1 fruit fly cellular context compared by ENCODE assay signal in genomic region chrX:14213509-14214154, dm6.
TF ChIP-seq lines count a peak whose summit lies in the region.

No protein-coding gene starts in this region.

TF ChIP-seq in whole organism, embryonic, 481 proteins besides CTCF, POLR2A, EP300 and RAD21 (continued from another document and continues in another):
- TF ChIP-seq CG14014 (GFP tag; IDR thresholded peaks at IDR 0.05; lab: Robert Waterston, UW) (0 out of 2 replicates have a peak, but pooled peaks have one; percentile 37), CG11696 (GFP tag; IDR thresholded peaks at IDR 0.05; lab: Robert Waterston, UW) (no peak), gcm (GFP tag; optimal IDR thresholded peaks at IDR 0.05; lab: Kevin White, UChicago) (peak; percentile 39), sens-2 (GFP tag; IDR thresholded peaks at IDR 0.05; lab: Robert Waterston, UW) (no peak), Atf3 (GFP tag; optimal IDR thresholded peaks at IDR 0.05; lab: Kevin White, UChicago) (no peak), bab2 (GFP tag; optimal IDR thresholded peaks at IDR 0.05; lab: Kevin White, UChicago) (peak; percentile 7), Meics (GFP tag; optimal IDR thresholded peaks at IDR 0.05; lab: Kevin White, UChicago) (peak; percentile 34), CG3847 (GFP tag; IDR thresholded peaks at IDR 0.05; lab: Robert Waterston, UW) (no peak), CG31224 (GFP tag; IDR thresholded peaks at IDR 0.05; lab: Robert Waterston, UW) (no peak), CG32767 (GFP tag; IDR thresholded peaks at IDR 0.05; lab: Robert Waterston, UW) (0 out of 2 replicates have a peak, but pooled peaks have one; percentile 26), CG18599 (GFP tag; optimal IDR thresholded peaks at IDR 0.05; lab: Kevin White, UChicago) (peak; percentile 28), Camta (GFP tag; optimal IDR thresholded peaks at IDR 0.05; lab: Kevin White, UChicago) (peak; percentile 28), ase (GFP tag; IDR thresholded peaks at IDR 0.05; lab: Robert Waterston, UW) (0 out of 3 replicates have a peak, but pooled peaks have one; percentile 11), Stat92E (GFP tag; optimal IDR thresholded peaks at IDR 0.05; lab: Kevin White, UChicago) (no peak), CG5953 (GFP tag; IDR thresholded peaks at IDR 0.05; lab: Robert Waterston, UW) (no peak), Rfx (GFP tag; IDR thresholded peaks at IDR 0.05; lab: Robert Waterston, UW) (peak; percentile 52), ac (GFP tag; optimal IDR thresholded peaks at IDR 0.05; lab: Kevin White, UChicago) (no peak), Jarid2 (GFP tag; optimal IDR thresholded peaks at IDR 0.05; lab: Kevin White, UChicago) (no peak), Hr78 (GFP tag; optimal IDR thresholded peaks at IDR 0.05; lab: Kevin White, UChicago) (peak in 1 of 2 experiments; percentile 69), dmrt99B (tag; optimal IDR thresholded peaks at IDR 0.05; lab: Kevin White, UChicago) (peak; percentile 64), CG12942 (GFP tag; optimal IDR thresholded peaks at IDR 0.05; lab: Kevin White, UChicago) (peak; percentile 13), ara (GFP tag; IDR thresholded peaks at IDR 0.05; lab: Robert Waterston, UW) (no peak), gem (tag; optimal IDR thresholded peaks at IDR 0.05; lab: Kevin White, UChicago) (peak; percentile 67), CG8924 (tag; optimal IDR thresholded peaks at IDR 0.05; lab: Kevin White, UChicago) (peak; percentile 21), fru (optimal IDR thresholded peaks at IDR 0.05; lab: Kevin White, UChicago) (no peak), dimm (GFP tag; IDR thresholded peaks at IDR 0.05; lab: Robert Waterston, UW) (no peak), CG14860 (GFP tag; IDR thresholded peaks at IDR 0.05; lab: Robert Waterston, UW; ENCODE audit: partially characterized antibody) (no peak), Opbp (GFP tag; IDR thresholded peaks at IDR 0.05; lab: Robert Waterston, UW; ENCODE audit: partially characterized antibody) (no peak), Sox102F (GFP tag; optimal IDR thresholded peaks at IDR 0.05; lab: Kevin White, UChicago) (peak; percentile 51), E2f1 (GFP tag; IDR thresholded peaks at IDR 0.05; lab: Robert Waterston, UW) (peak; percentile 45; the same call in 1 of the 2 replicates), sima (GFP tag; optimal IDR thresholded peaks at IDR 0.05; lab: Kevin White, UChicago) (no peak), phol (tag; optimal IDR thresholded peaks at IDR 0.05; lab: Kevin White, UChicago) (peak; percentile 50), Sry-δ (GFP tag; optimal IDR thresholded peaks at IDR 0.05; lab: Kevin White, UChicago) (peak; percentile 20), schlank (tag; optimal IDR thresholded peaks at IDR 0.05; lab: Kevin White, UChicago) (no peak), CG18262 (tag; optimal IDR thresholded peaks at IDR 0.05; lab: Kevin White, UChicago) (peak; percentile 46), pho (GFP tag; optimal IDR thresholded peaks at IDR 0.05; lab: Kevin White, UChicago) (no peak), Xrp1 (GFP tag; IDR thresholded peaks at IDR 0.05; lab: Robert Waterston, UW) (peak; percentile 55), tll (GFP tag; optimal IDR thresholded peaks at IDR 0.05; lab: Kevin White, UChicago) (no peak), Nf-YC (tag; optimal IDR thresholded peaks at IDR 0.05; lab: Kevin White, UChicago) (peak; percentile 17), CG18476 (GFP tag; optimal IDR thresholded peaks at IDR 0.05; lab: Kevin White, UChicago) (no peak), ato (GFP tag; IDR thresholded peaks at IDR 0.05; lab: Robert Waterston, UW; ENCODE audit: partially characterized antibody) (no peak), br (optimal IDR thresholded peaks at IDR 0.05; lab: Kevin White, UChicago) (no peak), Dip3 (GFP tag; optimal IDR thresholded peaks at IDR 0.05; lab: Kevin White, UChicago) (no peak), CG6791 (GFP tag; IDR thresholded peaks at IDR 0.05; lab: Robert Waterston, UW; ENCODE audit: partially characterized antibody) (no peak), slp2 (GFP tag; optimal IDR thresholded peaks at IDR 0.05; lab: Kevin White, UChicago) (peak; percentile 18), CG1792 (GFP tag; optimal IDR thresholded peaks at IDR 0.05; lab: Kevin White, UChicago) (no peak), lov (optimal IDR thresholded peaks at IDR 0.05; lab: Kevin White, UChicago) (no peak), lov (GFP tag; IDR thresholded peaks at IDR 0.05; lab: Robert Waterston, UW) (no peak), sc (optimal IDR thresholded peaks at IDR 0.05; lab: Kevin White, UChicago) (no peak), sc (GFP tag; optimal IDR thresholded peaks at IDR 0.05; lab: Kevin White, UChicago) (no peak), pzg (GFP tag; optimal IDR thresholded peaks at IDR 0.05; lab: Kevin White, UChicago) (no peak), CG13424 (tag; optimal IDR thresholded peaks at IDR 0.05; lab: Kevin White, UChicago) (peak; percentile 51), CG10209 (GFP tag; optimal IDR thresholded peaks at IDR 0.05; lab: Kevin White, UChicago) (no peak), tgo (GFP tag; IDR thresholded peaks at IDR 0.05; lab: Robert Waterston, UW) (no peak), CG2199 (GFP tag; IDR thresholded peaks at IDR 0.05; lab: Robert Waterston, UW) (no peak), CG7556 (GFP tag; optimal IDR thresholded peaks at IDR 0.05; lab: Kevin White, UChicago) (peak; percentile 28), Hr51 (GFP tag; optimal IDR thresholded peaks at IDR 0.05; lab: Kevin White, UChicago) (peak in 1 of 2 experiments; percentile 57), Asciz (GFP tag; optimal IDR thresholded peaks at IDR 0.05; lab: Kevin White, UChicago) (no peak), MTF-1 (GFP tag; optimal IDR thresholded peaks at IDR 0.05; lab: Kevin White, UChicago; ENCODE audit: borderline replicate concordance) (no peak), CG9817 (tag; optimal IDR thresholded peaks at IDR 0.05; lab: Kevin White, UChicago) (no peak), abd-A (tag; optimal IDR thresholded peaks at IDR 0.05; lab: Kevin White, UChicago) (peak; percentile 53), CG11560 (tag; IDR thresholded peaks at IDR 0.05; lab: Robert Waterston, UW) (no peak), CG2120 (GFP tag; optimal IDR thresholded peaks at IDR 0.05; lab: Kevin White, UChicago) (peak; percentile 50), bowl (GFP tag; IDR thresholded peaks at IDR 0.05; lab: Robert Waterston, UW) (no peak), CG3838 (GFP tag; optimal IDR thresholded peaks at IDR 0.05; lab: Kevin White, UChicago) (no peak), gfzf (GFP tag; optimal IDR thresholded peaks at IDR 0.05; lab: Kevin White, UChicago) (no peak), Bdp1 (GFP tag; optimal IDR thresholded peaks at IDR 0.05; lab: Kevin White, UChicago) (no peak), sr (GFP tag; IDR thresholded peaks at IDR 0.05; lab: Robert Waterston, UW) (no peak), CG12744 (GFP tag; optimal IDR thresholded peaks at IDR 0.05; lab: Kevin White, UChicago) (no peak), pb (GFP tag; optimal IDR thresholded peaks at IDR 0.05; lab: Kevin White, UChicago) (no peak), Nf-YA (GFP tag; IDR thresholded peaks at IDR 0.05; lab: Robert Waterston, UW) (no peak), CG17802 (tag; optimal IDR thresholded peaks at IDR 0.05; lab: Kevin White, UChicago) (no peak), Dbx (GFP tag; IDR thresholded peaks at IDR 0.05; lab: Robert Waterston, UW) (0 out of 3 replicates have a peak, but pooled peaks have one; percentile 14), ERR (GFP tag; optimal IDR thresholded peaks at IDR 0.05; lab: Kevin White, UChicago) (no peak), zen2 (GFP tag; IDR thresholded peaks at IDR 0.05; lab: Robert Waterston, UW; ENCODE audit: partially characterized antibody) (no peak), chm (GFP tag; IDR thresholded peaks at IDR 0.05; lab: Robert Waterston, UW) (no peak), nom (GFP tag; optimal IDR thresholded peaks at IDR 0.05; lab: Kevin White, UChicago) (no peak), CG3726 (GFP tag; IDR thresholded peaks at IDR 0.05; lab: Robert Waterston, UW) (no peak), Mad (GFP tag; optimal IDR thresholded peaks at IDR 0.05; lab: Kevin White, UChicago) (no peak), CG17612 (GFP tag; IDR thresholded peaks at IDR 0.05; lab: Robert Waterston, UW) (no peak), crc (GFP tag; optimal IDR thresholded peaks at IDR 0.05; lab: Kevin White, UChicago) (no peak), CG13296 (GFP tag; optimal IDR thresholded peaks at IDR 0.05; lab: Kevin White, UChicago) (peak; percentile 9), CG3407 (GFP tag; optimal IDR thresholded peaks at IDR 0.05; lab: Kevin White, UChicago) (peak; percentile 24), CG10147 (GFP tag; optimal IDR thresholded peaks at IDR 0.05; lab: Kevin White, UChicago) (no peak), sd (tag; optimal IDR thresholded peaks at IDR 0.05; lab: Kevin White, UChicago) (no peak), klu (GFP tag; IDR thresholded peaks at IDR 0.05; lab: Robert Waterston, UW) (no peak), fd3F (GFP tag; optimal IDR thresholded peaks at IDR 0.05; lab: Kevin White, UChicago) (peak; percentile 27), Gsc (GFP tag; IDR thresholded peaks at IDR 0.05; lab: Robert Waterston, UW) (no peak), cad (GFP tag; optimal IDR thresholded peaks at IDR 0.05; lab: Kevin White, UChicago) (no peak), chinmo (GFP tag; IDR thresholded peaks at IDR 0.05; lab: Robert Waterston, UW; ENCODE audit: partially characterized antibody) (0 out of 4 replicates have a peak, but pooled peaks have one; percentile 63), CG18619 (GFP tag; optimal IDR thresholded peaks at IDR 0.05; lab: Kevin White, UChicago) (peak; percentile 23), CG12071 (GFP tag; optimal IDR thresholded peaks at IDR 0.05; lab: Kevin White, UChicago) (peak; percentile 13), hkb (optimal IDR thresholded peaks at IDR 0.05; lab: Kevin White, UChicago) (no peak), hkb (GFP tag; IDR thresholded peaks at IDR 0.05; lab: Robert Waterston, UW) (peak; percentile 19; the same call in 1 of the 2 replicates), CG18764 (GFP tag; optimal IDR thresholded peaks at IDR 0.05; lab: Kevin White, UChicago) (no peak), CG7928 (GFP tag; optimal IDR thresholded peaks at IDR 0.05; lab: Kevin White, UChicago) (no peak), nau (GFP tag; optimal IDR thresholded peaks at IDR 0.05; lab: Kevin White, UChicago) (no peak), unpg (GFP tag; optimal IDR thresholded peaks at IDR 0.05; lab: Kevin White, UChicago) (peak; percentile 52), vnd (GFP tag; IDR thresholded peaks at IDR 0.05; lab: Robert Waterston, UW; ENCODE audit: partially characterized antibody) (no peak), mirr (GFP tag; optimal IDR thresholded peaks at IDR 0.05; lab: Kevin White, UChicago) (peak; percentile 7), CG9727 (GFP tag; optimal IDR thresholded peaks at IDR 0.05; lab: Kevin White, UChicago) (peak; percentile 4), eyg (GFP tag; optimal IDR thresholded peaks at IDR 0.05; lab: Kevin White, UChicago) (no peak), ewg (GFP tag; optimal IDR thresholded peaks at IDR 0.05; lab: Kevin White, UChicago) (peak; percentile 7), CG8359 (GFP tag; optimal IDR thresholded peaks at IDR 0.05; lab: Kevin White, UChicago; ENCODE audit: borderline replicate concordance) (no peak), Sry-β (GFP tag; optimal IDR thresholded peaks at IDR 0.05; lab: Kevin White, UChicago) (no peak), H15 (GFP tag; IDR thresholded peaks at IDR 0.05; lab: Robert Waterston, UW) (no peak), CG16779 (GFP tag; IDR thresholded peaks at IDR 0.05; lab: Robert Waterston, UW) (no peak), CG12769 (tag; optimal IDR thresholded peaks at IDR 0.05; lab: Kevin White, UChicago) (peak; percentile 26), CG8281 (tag; optimal IDR thresholded peaks at IDR 0.05; lab: Kevin White, UChicago) (no peak), CG17912 (GFP tag; optimal IDR thresholded peaks at IDR 0.05; lab: Kevin White, UChicago) (no peak), Ssrp (tag; optimal IDR thresholded peaks at IDR 0.05; lab: Kevin White, UChicago) (peak; percentile 35), tin (GFP tag; optimal IDR thresholded peaks at IDR 0.05; lab: Kevin White, UChicago) (peak; percentile 15), NFAT (GFP tag; IDR thresholded peaks at IDR 0.05; lab: Robert Waterston, UW) (no peak), CG10267 (tag; optimal IDR thresholded peaks at IDR 0.05; lab: Kevin White, UChicago) (peak; percentile 6), amos (GFP tag; IDR thresholded peaks at IDR 0.05; lab: Robert Waterston, UW; ENCODE audit: partially characterized antibody) (no peak), Hand (GFP tag; optimal IDR thresholded peaks at IDR 0.05; lab: Kevin White, UChicago) (no peak), dysf (GFP tag; IDR thresholded peaks at IDR 0.05; lab: Robert Waterston, UW) (peak; percentile 51; the same call in 1 of the 3 replicates), Mes4 (GFP tag; optimal IDR thresholded peaks at IDR 0.05; lab: Kevin White, UChicago) (no peak), CG13894 (tag; optimal IDR thresholded peaks at IDR 0.05; lab: Kevin White, UChicago) (peak; percentile 49), CG11247 (GFP tag; IDR thresholded peaks at IDR 0.05; lab: Robert Waterston, UW) (no peak), CG43689 (GFP tag; IDR thresholded peaks at IDR 0.05; lab: Robert Waterston, UW) (no peak), Hr39 (optimal IDR thresholded peaks at IDR 0.05; lab: Kevin White, UChicago) (no peak), Spps (tag; optimal IDR thresholded peaks at IDR 0.05; lab: Kevin White, UChicago) (no peak), Bteb2 (GFP tag; optimal IDR thresholded peaks at IDR 0.05; lab: Kevin White, UChicago) (no peak), CG7357 (GFP tag; IDR thresholded peaks at IDR 0.05; lab: Robert Waterston, UW) (no peak), CG4820 (GFP tag; optimal IDR thresholded peaks at IDR 0.05; lab: Kevin White, UChicago) (peak; percentile 3), NK7.1 (GFP tag; optimal IDR thresholded peaks at IDR 0.05; lab: Kevin White, UChicago) (no peak), Fer1 (GFP tag; optimal IDR thresholded peaks at IDR 0.05; lab: Kevin White, UChicago) (peak; percentile 34), repo (GFP tag; optimal IDR thresholded peaks at IDR 0.05; lab: Kevin White, UChicago) (no peak), prd (optimal IDR thresholded peaks at IDR 0.05; lab: Kevin White, UChicago) (no peak), prd (GFP tag; IDR thresholded peaks at IDR 0.05; lab: Robert Waterston, UW) (peak; percentile 35; the same call in 1 of the 3 replicates), CG11398 (GFP tag; optimal IDR thresholded peaks at IDR 0.05; lab: Kevin White, UChicago) (no peak), CG16815 (GFP tag; optimal IDR thresholded peaks at IDR 0.05; lab: Kevin White, UChicago) (no peak), CG13775 (GFP tag; optimal IDR thresholded peaks at IDR 0.05; lab: Kevin White, UChicago) (no peak), corto (GFP tag; optimal IDR thresholded peaks at IDR 0.05; lab: Kevin White, UChicago) (no peak)
